Worm (Caenorhabditis elegans) whole organism, L3 larva: Measurements from ENCODE around the gene C36B7.6.

ENCODE experiments used
- R02D3.7 ChIP-seq: fragments of 150-350 bp; optimal IDR thresholded peaks from 2 replicates; lab custom pipeline; 2014; ENCODE audit warnings: missing biosample characterization, missing genetic modification characterization
- ZK546.5 ChIP-seq: sonication (generic microtip); optimal IDR thresholded peaks from 2 replicates; lab custom pipeline; 2017; ENCODE audit warnings: missing biosample characterization, missing genetic modification characterization
- aly-2 ChIP-seq: fragments of 150-350 bp; optimal IDR thresholded peaks from 2 replicates; lab custom pipeline; 2014; ENCODE audit warnings: missing biosample characterization, missing genetic modification characterization
- ceh-28 ChIP-seq: fragments of 150-350 bp; optimal IDR thresholded peaks from 2 replicates; lab custom pipeline; 2014; ENCODE audit warnings: missing biosample characterization, missing genetic modification reagents, missing genetic modification characterization
- ceh-82 ChIP-seq: fragments of 150-350 bp; optimal IDR thresholded peaks from 2 replicates; lab custom pipeline; 2014; ENCODE audit warnings: missing biosample characterization, missing genetic modification characterization
- ceh-9 ChIP-seq: sonication (generic microtip); optimal IDR thresholded peaks from 2 replicates; lab custom pipeline; 2018; ENCODE audit warnings: missing biosample characterization, missing genetic modification characterization
- egl-27 ChIP-seq: sonication (generic microtip); optimal IDR thresholded peaks from 4 replicates; lab custom pipeline; 2017; ENCODE audit warnings: missing biosample characterization, missing genetic modification reagents, missing genetic modification characterization
- egl-5 ChIP-seq: fragments of 150-350 bp; optimal IDR thresholded peaks from 2 replicates; lab custom pipeline; 2017; ENCODE audit warnings: missing biosample characterization, missing genetic modification reagents, missing genetic modification characterization, inconsistent platforms
- elt-1 ChIP-seq: fragments of 150-350 bp; optimal IDR thresholded peaks from 2 replicates; lab custom pipeline; 2014; ENCODE audit warnings: missing biosample characterization, missing genetic modification characterization
- elt-2 ChIP-seq: sonication (generic microtip); optimal IDR thresholded peaks from 2 replicates; lab custom pipeline; 2016; ENCODE audit warnings: missing genetic modification reagents, mild to moderate bottlenecking, missing genetic modification characterization, missing compliant biosample characterization
- elt-3 ChIP-seq, 3 experiments: fragments of 150-350 bp in 1 of 3; sonication (generic microtip) in 2 of 3; optimal IDR thresholded peaks; 2 replicates in 2 of 3; 4 replicates in 1 of 3; lab custom pipeline; 2014 to 2017; ENCODE audit warnings: missing biosample characterization in 3 of 3, missing genetic modification characterization in 3 of 3
- eor-1 ChIP-seq, 2 experiments: fragments of 150-350 bp; optimal IDR thresholded peaks; 2 replicates each; lab custom pipeline; 2014 to 2018; ENCODE audit warnings: missing biosample characterization in 2 of 2, missing genetic modification characterization in 2 of 2
- fos-1 ChIP-seq: fragments of 150-350 bp; optimal IDR thresholded peaks from 2 replicates; lab custom pipeline; 2014; ENCODE audit warnings: missing biosample characterization, missing genetic modification characterization
- hmg-11 ChIP-seq: sonication (generic microtip); optimal IDR thresholded peaks from 2 replicates; lab custom pipeline; 2016; ENCODE audit warnings: missing genetic modification characterization, missing compliant biosample characterization
- jun-1 ChIP-seq: fragments of 150-350 bp; optimal IDR thresholded peaks from 2 replicates; lab custom pipeline; 2014; ENCODE audit warnings: missing biosample characterization, missing genetic modification reagents, missing genetic modification characterization
- lin-15B ChIP-seq: fragments of 150-350 bp; optimal IDR thresholded peaks from 2 replicates; lab custom pipeline; 2014; ENCODE audit warnings: missing biosample characterization, missing genetic modification characterization
- lin-39 ChIP-seq: fragments of 150-350 bp; optimal IDR thresholded peaks from 2 replicates; lab custom pipeline; 2018; ENCODE audit warnings: missing biosample characterization, missing genetic modification reagents, missing genetic modification characterization
- mdl-1 ChIP-seq: fragments of 150-350 bp; optimal IDR thresholded peaks from 2 replicates; lab custom pipeline; 2014; ENCODE audit warnings: missing biosample characterization, missing genetic modification characterization
- mml-1 ChIP-seq: fragments of 150-350 bp; sonication (generic microtip); optimal IDR thresholded peaks from 3 replicates; lab custom pipeline; 2014; ENCODE audit warnings: missing biosample characterization, missing genetic modification characterization
- nfya-1 ChIP-seq: sonication (generic microtip); optimal IDR thresholded peaks from 2 replicates; lab custom pipeline; 2017; ENCODE audit warnings: missing genetic modification characterization, mild to moderate bottlenecking, missing compliant biosample characterization, antibody characterized with exemption, moderate library complexity; ENCODE audit not compliant: insufficient read depth
- nhr-11 ChIP-seq: fragments of 150-350 bp; optimal IDR thresholded peaks from 2 replicates; lab custom pipeline; 2014; ENCODE audit warnings: missing biosample characterization, missing genetic modification characterization
- nhr-12 ChIP-seq: fragments of 150-350 bp; optimal IDR thresholded peaks from 2 replicates; lab custom pipeline; 2014; ENCODE audit warnings: missing biosample characterization, missing genetic modification characterization
- nhr-23 ChIP-seq: fragments of 150-350 bp; optimal IDR thresholded peaks from 2 replicates; lab custom pipeline; 2014; ENCODE audit warnings: missing biosample characterization, missing genetic modification reagents, missing genetic modification characterization
- nhr-237 ChIP-seq: fragments of 150-350 bp; optimal IDR thresholded peaks from 2 replicates; lab custom pipeline; 2014; ENCODE audit warnings: missing biosample characterization, missing genetic modification characterization
- nhr-25 ChIP-seq: sonication (generic microtip); optimal IDR thresholded peaks from 2 replicates; lab custom pipeline; 2017; ENCODE audit warnings: missing biosample characterization, missing genetic modification characterization
- nhr-28 ChIP-seq: fragments of 150-350 bp; optimal IDR thresholded peaks from 2 replicates; lab custom pipeline; 2014; ENCODE audit warnings: missing biosample characterization, missing genetic modification characterization
- nhr-43 ChIP-seq: sonication (generic microtip); optimal IDR thresholded peaks from 2 replicates; lab custom pipeline; 2016; ENCODE audit warnings: mild to moderate bottlenecking, missing genetic modification characterization, missing compliant biosample characterization; ENCODE audit not compliant: poor library complexity, severe bottlenecking
- nhr-67 ChIP-seq: fragments of 150-350 bp; optimal IDR thresholded peaks from 2 replicates; lab custom pipeline; 2014; ENCODE audit warnings: missing biosample characterization, missing genetic modification characterization
- nhr-76 ChIP-seq: fragments of 150-350 bp; sonication (generic microtip); optimal IDR thresholded peaks from 5 replicates; lab custom pipeline; 2014; ENCODE audit warnings: missing biosample characterization, missing genetic modification characterization
- nhr-77 ChIP-seq: fragments of 150-350 bp; optimal IDR thresholded peaks from 2 replicates; lab custom pipeline; 2014; ENCODE audit warnings: missing biosample characterization, missing genetic modification characterization
- pha-4 ChIP-seq: fragments of 150-350 bp; optimal IDR thresholded peaks from 2 replicates; lab custom pipeline; 2014; ENCODE audit warnings: missing biosample characterization, missing genetic modification reagents, missing genetic modification characterization
- pqm-1 ChIP-seq: fragments of 150-350 bp; optimal IDR thresholded peaks from 2 replicates; lab custom pipeline; 2017; ENCODE audit warnings: missing biosample characterization, missing genetic modification characterization, inconsistent platforms
- sea-2 ChIP-seq: fragments of 150-350 bp; sonication (generic microtip); optimal IDR thresholded peaks from 4 replicates; lab custom pipeline; 2014; ENCODE audit warnings: missing biosample characterization, missing genetic modification reagents, missing genetic modification characterization
- snpc-4 ChIP-seq: fragments of 150-350 bp; optimal IDR thresholded peaks from 2 replicates; lab custom pipeline; 2014; ENCODE audit warnings: missing biosample characterization, missing genetic modification characterization
- unc-39 ChIP-seq: sonication (generic microtip); optimal IDR thresholded peaks from 4 replicates; lab custom pipeline; 2017; ENCODE audit warnings: missing biosample characterization, missing genetic modification characterization
- unc-62 ChIP-seq: fragments of 150-350 bp; sonication (generic microtip); optimal IDR thresholded peaks from 4 replicates; lab custom pipeline; 2014; ENCODE audit warnings: missing biosample characterization, missing genetic modification reagents, missing genetic modification characterization
- zag-1 ChIP-seq: fragments of 150-350 bp; optimal IDR thresholded peaks from 2 replicates; lab custom pipeline; 2014; ENCODE audit warnings: missing biosample characterization, missing genetic modification characterization
- ztf-11 ChIP-seq: fragments of 150-350 bp; optimal IDR thresholded peaks from 2 replicates; lab custom pipeline; 2014; ENCODE audit warnings: missing biosample characterization, missing genetic modification characterization
- ztf-4 ChIP-seq: fragments of 150-350 bp; optimal IDR thresholded peaks from 2 replicates; lab custom pipeline; 2014; ENCODE audit warnings: missing biosample characterization, missing genetic modification characterization

The C36B7.6 gene

DNA sequence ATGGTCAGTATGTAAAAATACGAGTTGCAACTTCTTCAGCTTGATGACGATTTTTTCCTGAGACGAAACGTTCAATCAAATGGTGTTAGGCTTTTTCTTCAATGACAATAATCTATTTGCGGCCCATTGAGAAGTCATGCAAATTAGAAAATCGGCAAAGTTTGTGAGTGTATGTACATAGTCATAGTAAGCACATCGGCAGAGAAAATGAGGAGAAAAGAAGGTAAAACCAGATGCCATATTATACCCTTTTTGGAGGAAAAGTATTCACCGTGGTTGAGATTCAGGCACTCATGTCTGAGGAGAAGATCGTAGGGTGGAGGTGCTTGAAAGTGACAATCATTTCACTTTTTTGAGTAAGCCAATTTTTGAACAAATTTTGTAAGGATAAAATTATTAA, 3.8 kb downstream of the C36B7.6 start, which contains the start of gene C36B7.5:
C36B7.5 (minus strand) TSS at position 101 of the 400 bp plus-strand sequence.
- no peak for TF ChIP-seq unc-39 (tag; lab: Kevin White, UChicago)
- no peak for TF ChIP-seq elt-1 (tag; lab: Kevin White, UChicago)
- no peak for TF ChIP-seq mml-1 (tag; lab: Kevin White, UChicago)
- no peak for TF ChIP-seq hmg-11 (tag; lab: Kevin White, UChicago)
- TF ChIP-seq pqm-1 (tag; lab: Kevin White, UChicago): no peak

DNA sequence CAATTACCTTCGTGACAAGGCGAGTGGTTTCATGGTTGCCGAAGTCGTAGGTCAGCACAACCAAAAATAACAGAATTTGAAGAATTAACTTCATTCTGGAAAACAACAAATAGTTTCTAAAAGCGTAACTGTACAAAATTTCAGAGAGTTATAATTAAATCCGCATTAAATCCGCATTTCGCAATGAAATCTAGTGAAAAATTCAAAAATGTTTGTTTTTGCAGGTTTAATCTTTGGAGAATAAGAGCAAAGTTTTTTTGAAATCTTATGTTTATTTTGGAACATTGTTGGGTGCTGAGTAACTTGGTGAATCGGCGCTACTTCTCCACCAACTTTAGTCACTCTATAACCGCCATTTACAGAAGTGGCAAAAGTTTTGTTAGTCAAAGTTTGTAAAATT, 14.2 kb downstream of the C36B7.6 start, which contains the start of gene C36B7.4:
C36B7.4 (minus strand) TSS at position 101 of the 400 bp plus-strand sequence.
- no peak for TF ChIP-seq elt-3 (tag; optimal IDR thresholded peaks at IDR 0.05; lab: Kevin White, UChicago)
- no peak for TF ChIP-seq nhr-12 (tag; lab: Kevin White, UChicago)
- no peak for TF ChIP-seq lin-39 (tag; lab: Kevin White, UChicago)
- no peak for TF ChIP-seq nhr-67
- TF ChIP-seq zag-1: no peak
- TF ChIP-seq nhr-237: no peak
- no peak for TF ChIP-seq nhr-25
- no peak for TF ChIP-seq snpc-4
- TF ChIP-seq nhr-76 (tag; lab: Kevin White, UChicago): no peak
- TF ChIP-seq nhr-43: no peak
- TF ChIP-seq lin-15B (tag; lab: Kevin White, UChicago): no peak
- TF ChIP-seq nhr-28: no peak

DNA sequence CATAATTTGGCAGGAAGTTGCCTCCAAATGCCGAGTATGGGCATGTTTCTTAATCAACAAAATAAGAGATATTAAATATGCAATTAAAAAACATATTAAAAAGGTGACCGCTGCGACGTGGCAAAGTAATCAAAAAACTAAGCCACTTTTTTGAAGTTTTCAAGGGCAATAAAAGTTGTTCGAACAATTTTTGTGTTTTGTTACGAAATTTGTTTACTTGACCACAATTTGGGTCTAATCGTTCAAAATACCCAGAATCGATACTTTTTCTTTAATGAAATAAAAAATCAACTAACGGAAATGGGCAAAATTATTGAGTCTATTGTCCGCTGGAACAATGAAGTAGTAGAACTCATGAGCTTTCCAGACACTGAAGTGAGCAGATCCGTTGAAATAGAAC, 15.1 kb downstream of the C36B7.6 start, which contains the start of gene Y1B5A.1:
Y1B5A.1 (plus strand) TSS at position 301 of the 400 bp plus-strand sequence.
- TF ChIP-seq mml-1 (tag; lab: Kevin White, UChicago): no peak
- no peak for TF ChIP-seq lin-15B (tag; lab: Kevin White, UChicago)
- no peak for TF ChIP-seq ceh-82 (tag; lab: Kevin White, UChicago)
- TF ChIP-seq nfya-1 (tag; lab: Kevin White, UChicago): no peak
- TF ChIP-seq nhr-28: no peak
- no peak for TF ChIP-seq ceh-28 (tag; lab: Kevin White, UChicago)
- no peak for TF ChIP-seq elt-1 (tag; lab: Kevin White, UChicago)
- no peak for TF ChIP-seq egl-27 (tag; lab: Kevin White, UChicago)
- TF ChIP-seq nhr-23 (tag; lab: Kevin White, UChicago): no peak
- TF ChIP-seq nhr-43: no peak
- TF ChIP-seq aly-2 (tag; lab: Kevin White, UChicago): no peak
- TF ChIP-seq nhr-11 (tag; lab: Kevin White, UChicago): no peak
- no peak for TF ChIP-seq nhr-12 (tag; lab: Kevin White, UChicago)
- TF ChIP-seq lin-39 (tag; lab: Kevin White, UChicago): no peak

DNA sequence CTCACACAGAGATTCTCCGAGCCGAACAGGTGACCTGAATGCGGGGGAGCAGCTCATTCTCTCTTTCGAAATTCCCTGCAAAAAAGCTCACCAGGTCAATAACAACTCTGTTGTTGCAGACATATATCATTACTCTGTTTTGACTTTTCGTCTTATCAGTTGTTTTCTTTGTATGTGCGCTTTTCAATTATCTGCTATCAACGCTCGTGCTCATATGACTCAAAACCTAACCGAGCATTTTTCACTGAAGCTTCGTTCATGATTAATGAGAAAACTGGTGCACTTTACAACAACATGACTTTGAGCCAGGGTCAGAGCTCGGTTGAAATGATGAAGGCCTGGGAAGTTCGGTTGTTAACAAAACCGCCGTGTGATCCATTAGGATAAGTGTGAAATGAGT, 23.7 kb downstream of the C36B7.6 start:
- no peak for TF ChIP-seq mml-1 (tag; lab: Kevin White, UChicago)
- TF ChIP-seq ceh-28 (tag; lab: Kevin White, UChicago): no peak
- TF ChIP-seq R02D3.7 (tag; lab: Kevin White, UChicago): no peak
- no peak for TF ChIP-seq unc-39 (tag; lab: Kevin White, UChicago)
- TF ChIP-seq nhr-237: no peak
- no peak for TF ChIP-seq elt-3 (tag; optimal IDR thresholded peaks at IDR 0.05; lab: Kevin White, UChicago)
- no peak for TF ChIP-seq aly-2 (tag; lab: Kevin White, UChicago)
- no peak for TF ChIP-seq mdl-1
- no peak for TF ChIP-seq nfya-1 (tag; lab: Kevin White, UChicago)
- TF ChIP-seq ztf-4 (tag; lab: Kevin White, UChicago): no peak
- TF ChIP-seq egl-5 (tag; lab: Kevin White, UChicago): no peak
- TF ChIP-seq fos-1: no peak
- TF ChIP-seq ztf-11 (tag; lab: Kevin White, UChicago): no peak
- no peak for TF ChIP-seq jun-1
- no peak for TF ChIP-seq nhr-28
- TF ChIP-seq pha-4: no peak
- TF ChIP-seq eor-1 (tag; optimal IDR thresholded peaks at IDR 0.05; lab: Kevin White, UChicago): no peak
- no peak for TF ChIP-seq ZK546.5 (tag; lab: Kevin White, UChicago)
- no peak for TF ChIP-seq nhr-77 (tag; lab: Kevin White, UChicago)

DNA sequence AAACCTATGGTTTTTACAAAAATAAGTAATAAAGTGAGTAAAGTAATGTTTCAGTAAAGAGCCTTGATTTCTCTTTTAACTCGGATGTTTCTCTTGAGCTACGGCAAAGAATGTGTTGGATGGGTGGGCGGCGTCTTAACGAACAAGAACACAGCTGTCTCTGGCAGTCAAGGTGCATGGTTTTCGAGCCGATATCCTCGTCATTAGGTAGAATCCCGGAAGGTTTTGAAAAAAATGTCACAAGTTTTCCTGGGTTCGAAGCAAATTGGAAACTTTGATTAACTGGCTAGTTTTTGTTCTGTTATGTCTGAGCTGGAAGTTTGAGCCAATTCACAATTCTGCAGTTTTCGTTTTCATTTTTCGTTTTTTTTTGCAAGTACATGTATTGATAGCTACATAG, 24.9 kb downstream of the C36B7.6 start, which contains the start of gene B0403.6:
B0403.6 (minus strand) TSS at position 101 of the 400 bp plus-strand sequence.
- no peak for TF ChIP-seq ceh-9 (tag; lab: Kevin White, UChicago)
- TF ChIP-seq mml-1 (tag; lab: Kevin White, UChicago): no peak
- TF ChIP-seq R02D3.7 (tag; lab: Kevin White, UChicago): no peak
- TF ChIP-seq nhr-23 (tag; lab: Kevin White, UChicago): no peak
- no peak for TF ChIP-seq snpc-4
- TF ChIP-seq pqm-1 (tag; lab: Kevin White, UChicago): no peak
- TF ChIP-seq unc-62 (GFP tag; lab: Kevin White, UChicago): no peak
- TF ChIP-seq elt-2 (tag; lab: Kevin White, UChicago): no peak
- TF ChIP-seq mdl-1: no peak
- TF ChIP-seq sea-2 (GFP tag; lab: Kevin White, UChicago): no peak
- TF ChIP-seq nhr-25: no peak
- TF ChIP-seq eor-1 (tag; optimal IDR thresholded peaks at IDR 0.05; lab: Kevin White, UChicago): no peak
